Worm (Caenorhabditis elegans) whole organism, young adult: ENCODE measurements around the gene zig-2.

Experiments used
- B0261.1 ChIP-seq: sonication (generic microtip); optimal IDR thresholded peaks from 2 replicates; lab custom pipeline; 2016; ENCODE audit warnings: mild to moderate bottlenecking, missing genetic modification characterization, moderate library complexity, missing compliant biosample characterization
- C06A6.2 ChIP-seq: fragments of 200-800 bp; sonication (Bioruptor generic); conservative IDR thresholded peaks from 2 replicates; pipeline ENCODE4 v1.3.6; 2022; ENCODE audit warnings: missing genetic modification characterization, missing compliant biosample characterization
- F23B12.7 ChIP-seq: sonication (generic microtip); optimal IDR thresholded peaks from 2 replicates; lab custom pipeline; 2017; ENCODE audit warnings: missing genetic modification characterization, mild to moderate bottlenecking, missing compliant biosample characterization, antibody characterized with exemption, moderate library complexity; ENCODE audit not compliant: insufficient read depth
- F39B2.1 ChIP-seq: fragments of 200-800 bp; sonication (Bioruptor generic); IDR thresholded peaks from 2 replicates; pipeline ENCODE4 v1.3.6; 2022; ENCODE audit warnings: missing genetic modification reagents, missing genetic modification characterization, missing compliant biosample characterization
- F49E8.2 ChIP-seq: sonication (generic microtip); optimal IDR thresholded peaks from 3 replicates; lab custom pipeline; 2017; ENCODE audit warnings: missing genetic modification characterization, mild to moderate bottlenecking, missing compliant biosample characterization, antibody characterized with exemption, moderate library complexity; ENCODE audit not compliant: insufficient read depth
- F57C9.4 ChIP-seq: sonication (generic microtip); optimal IDR thresholded peaks from 2 replicates; lab custom pipeline; 2017; ENCODE audit warnings: mild to moderate bottlenecking, missing genetic modification characterization, missing compliant biosample characterization
- K11D2.4 ChIP-seq: fragments of 200-800 bp; sonication (Bioruptor generic); IDR thresholded peaks from 2 replicates; pipeline ENCODE4 v1.3.6; 2022; ENCODE audit warnings: missing genetic modification reagents, missing genetic modification characterization, missing compliant biosample characterization
- K12H6.12 ChIP-seq: fragments of 200-800 bp; sonication (Bioruptor generic); optimal IDR thresholded peaks from 2 replicates; lab custom pipeline; 2018; ENCODE audit warnings: mild to moderate bottlenecking, missing genetic modification characterization, missing compliant biosample characterization
- T26A5.8 ChIP-seq: sonication (generic microtip); optimal IDR thresholded peaks from 2 replicates; lab custom pipeline; 2016; ENCODE audit warnings: missing genetic modification characterization, missing compliant biosample characterization
- Y56A3A.18 ChIP-seq: fragments of 200-800 bp; sonication (Bioruptor generic); IDR thresholded peaks from 2 replicates; pipeline ENCODE4 v1.3.6; 2022; ENCODE audit warnings: missing genetic modification reagents, missing genetic modification characterization, missing compliant biosample characterization
- Y95B8A.8 ChIP-seq: fragments of 200-800 bp; sonication (Bioruptor generic); IDR thresholded peaks from 2 replicates; pipeline ENCODE4 v1.3.6; 2022; ENCODE audit warnings: missing genetic modification reagents, missing genetic modification characterization, missing compliant biosample characterization
- bed-1 ChIP-seq: fragments of 200-800 bp; sonication (Bioruptor generic); IDR thresholded peaks from 2 replicates; pipeline ENCODE4 v1.3.6; 2022; ENCODE audit warnings: missing genetic modification reagents, missing genetic modification characterization, missing compliant biosample characterization
- bed-2 ChIP-seq: fragments of 200-800 bp; sonication (Bioruptor generic); IDR thresholded peaks from 2 replicates; pipeline ENCODE4 v1.3.6; 2022; ENCODE audit warnings: missing genetic modification reagents, missing genetic modification characterization, missing compliant biosample characterization
- ccch-3 ChIP-seq: fragments of 200-800 bp; sonication (Bioruptor generic); optimal IDR thresholded peaks from 2 replicates; lab custom pipeline; 2018; ENCODE audit warnings: mild to moderate bottlenecking, missing genetic modification characterization, missing compliant biosample characterization
- ceh-100 ChIP-seq: fragments of 200-800 bp; sonication (Bioruptor generic); IDR thresholded peaks from 2 replicates; pipeline ENCODE4 v1.3.6; 2022; ENCODE audit warnings: missing genetic modification reagents, missing genetic modification characterization, missing compliant biosample characterization
- ceh-40 ChIP-seq: fragments of 200-800 bp; sonication (Bioruptor generic); IDR thresholded peaks from 2 replicates; pipeline ENCODE4 v1.3.6; 2022; ENCODE audit warnings: missing genetic modification characterization, missing compliant biosample characterization
- ceh-91 ChIP-seq: fragments of 200-800 bp; sonication (Bioruptor generic); IDR thresholded peaks from 2 replicates; pipeline ENCODE4 v1.3.6; 2022; ENCODE audit warnings: missing genetic modification reagents, missing genetic modification characterization, missing compliant biosample characterization
- efl-1 ChIP-seq: fragments of 150-350 bp; optimal IDR thresholded peaks from 2 replicates; lab custom pipeline; 2014; ENCODE audit warnings: missing biosample characterization, missing genetic modification reagents, missing genetic modification characterization
- egl-18 ChIP-seq: fragments of 200-800 bp; sonication (Bioruptor generic); IDR thresholded peaks from 2 replicates; pipeline ENCODE4 v1.3.6; 2022; ENCODE audit warnings: missing genetic modification reagents, missing genetic modification characterization, missing compliant biosample characterization
- egrh-3 ChIP-seq: fragments of 200-800 bp; sonication (Bioruptor generic); IDR thresholded peaks from 2 replicates; pipeline ENCODE4 v1.3.6; 2022; ENCODE audit warnings: missing genetic modification reagents, missing genetic modification characterization, missing compliant biosample characterization
- hlh-12 ChIP-seq: sonication (generic microtip); optimal IDR thresholded peaks from 2 replicates; lab custom pipeline; 2016; ENCODE audit warnings: missing genetic modification characterization, missing compliant biosample characterization
- hmg-20 ChIP-seq: fragments of 200-800 bp; sonication (Bioruptor generic); IDR thresholded peaks from 2 replicates; pipeline ENCODE4 v1.3.6; 2022; ENCODE audit warnings: missing genetic modification reagents, missing genetic modification characterization, missing compliant biosample characterization
- hrde-1 ChIP-seq: sonication (generic microtip); optimal IDR thresholded peaks from 2 replicates; lab custom pipeline; 2016; ENCODE audit warnings: missing genetic modification characterization, mild to moderate bottlenecking, missing compliant biosample characterization, moderate library complexity, missing genotype, missing genetic modification reagents, borderline replicate concordance
- lin-54 ChIP-seq: fragments of 200-800 bp; sonication (Bioruptor generic); optimal IDR thresholded peaks from 2 replicates; lab custom pipeline; 2018; ENCODE audit warnings: mild to moderate bottlenecking, missing genetic modification characterization, missing compliant biosample characterization
- lir-1 ChIP-seq: fragments of 200-800 bp; sonication (Bioruptor generic); conservative IDR thresholded peaks from 2 replicates; pipeline ENCODE4 v1.3.6; 2022; ENCODE audit warnings: missing genetic modification reagents, missing genetic modification characterization, missing compliant biosample characterization
- lsy-27 ChIP-seq: sonication (generic microtip); optimal IDR thresholded peaks from 2 replicates; lab custom pipeline; 2017; ENCODE audit warnings: missing genetic modification characterization, mild to moderate bottlenecking, missing compliant biosample characterization, antibody characterized with exemption, missing genotype, borderline replicate concordance; ENCODE audit not compliant: insufficient read depth
- madf-3 ChIP-seq: fragments of 200-800 bp; sonication (Bioruptor generic); IDR thresholded peaks from 2 replicates; pipeline ENCODE4 v1.3.6; 2022; ENCODE audit warnings: missing genetic modification reagents, missing genetic modification characterization, missing compliant biosample characterization
- madf-8 ChIP-seq: fragments of 200-800 bp; sonication (Bioruptor generic); conservative IDR thresholded peaks from 2 replicates; pipeline ENCODE4 v1.3.6; 2022; ENCODE audit warnings: missing genetic modification reagents, missing genetic modification characterization, missing compliant biosample characterization
- mes-4 ChIP-seq: sonication (generic microtip); optimal IDR thresholded peaks from 2 replicates; lab custom pipeline; 2016; ENCODE audit warnings: missing genotype, missing genetic modification characterization, missing compliant biosample characterization
- nfya-1 ChIP-seq: sonication (generic microtip); optimal IDR thresholded peaks from 2 replicates; lab custom pipeline; 2017; ENCODE audit warnings: antibody characterized with exemption, missing compliant biosample characterization, missing genetic modification characterization, borderline replicate concordance; ENCODE audit not compliant: insufficient read depth
- nfya-2 ChIP-seq: fragments of 200-800 bp; sonication (Bioruptor generic); IDR thresholded peaks from 2 replicates; pipeline ENCODE4 v1.3.6; 2022; ENCODE audit warnings: missing genetic modification reagents, missing genetic modification characterization, missing compliant biosample characterization
- pha-4 ChIP-seq: fragments of 150-350 bp; sonication (generic microtip); optimal IDR thresholded peaks from 2 replicates; lab custom pipeline; 2014; ENCODE audit warnings: missing biosample characterization, missing genetic modification reagents, missing genetic modification characterization
- tbx-9 ChIP-seq: sonication (generic microtip); optimal IDR thresholded peaks from 2 replicates; lab custom pipeline; 2016; ENCODE audit warnings: borderline replicate concordance, missing genetic modification characterization, inconsistent platforms, missing compliant biosample characterization
- xnd-1 ChIP-seq: sonication (generic microtip); optimal IDR thresholded peaks from 2 replicates; lab custom pipeline; 2016; ENCODE audit warnings: missing genotype, missing genetic modification reagents, missing genetic modification characterization, missing compliant biosample characterization
- ztf-25 ChIP-seq: fragments of 200-800 bp; sonication (Bioruptor generic); IDR thresholded peaks from 2 replicates; pipeline ENCODE4 v1.3.6; 2022; ENCODE audit warnings: missing genetic modification reagents, missing genetic modification characterization, missing compliant biosample characterization
- ztf-26 ChIP-seq: sonication (generic microtip); optimal IDR thresholded peaks from 2 replicates; lab custom pipeline; 2017; ENCODE audit warnings: missing genetic modification characterization, missing compliant biosample characterization
- ztf-28 ChIP-seq: fragments of 200-800 bp; sonication (Bioruptor generic); IDR thresholded peaks from 2 replicates; pipeline ENCODE4 v1.3.6; 2022; ENCODE audit warnings: missing genetic modification reagents, missing genetic modification characterization, missing compliant biosample characterization
- ztf-6 ChIP-seq: fragments of 200-800 bp; sonication (Bioruptor generic); IDR thresholded peaks from 2 replicates; pipeline ENCODE4 v1.3.6; 2022; ENCODE audit warnings: missing genetic modification reagents, missing genetic modification characterization, missing compliant biosample characterization

Gene zig-2

ce11 chrX:12315268-12315667 lies 26.0 kb downstream of the zig-2 start, which contains the start of gene xtr-2:
xtr-2 (plus strand) TSS chrX:12315568.
- no peak for TF ChIP-seq egrh-3 (GFP tag; lab: Robert Waterston, UW)
- no peak for TF ChIP-seq ztf-26 (tag; lab: Kevin White, UChicago)
- TF ChIP-seq madf-8 (GFP tag; lab: Robert Waterston, UW), result no peak
- TF ChIP-seq lsy-27 (tag; lab: Kevin White, UChicago), result no peak
- no peak for TF ChIP-seq ceh-40 (GFP tag; lab: Robert Waterston, UW)
- no peak for TF ChIP-seq ccch-3
- no peak for TF ChIP-seq egl-18 (GFP tag; lab: Robert Waterston, UW)
- no peak for TF ChIP-seq F57C9.4 (tag; lab: Kevin White, UChicago)
- TF ChIP-seq ztf-28 (GFP tag; lab: Robert Waterston, UW), result no peak
- TF ChIP-seq C06A6.2 (GFP tag; lab: Robert Waterston, UW), result no peak
- no peak for TF ChIP-seq ztf-25
- TF ChIP-seq tbx-9 (tag; lab: Kevin White, UChicago), result no peak
- TF ChIP-seq ceh-100 (GFP tag; lab: Robert Waterston, UW), result no peak
- no peak for TF ChIP-seq nfya-2 (GFP tag; lab: Robert Waterston, UW)
- no peak for TF ChIP-seq K12H6.12 (tag; lab: Kevin White, UChicago)
- TF ChIP-seq ztf-6 (GFP tag; lab: Robert Waterston, UW), result no peak
- no peak for TF ChIP-seq B0261.1
- TF ChIP-seq xnd-1, result no peak
- no peak for TF ChIP-seq madf-3 (GFP tag; lab: Robert Waterston, UW)
- no peak for TF ChIP-seq T26A5.8 (tag; lab: Kevin White, UChicago)

- TF ChIP-seq F49E8.2 (tag; lab: Kevin White, UChicago), result no peak
- no peak for TF ChIP-seq Y95B8A.8 (GFP tag; lab: Robert Waterston, UW)
- TF ChIP-seq nfya-1 (tag; lab: Kevin White, UChicago), result no peak
- no peak for TF ChIP-seq mes-4
- no peak for TF ChIP-seq F23B12.7 (tag; lab: Kevin White, UChicago)
- TF ChIP-seq T26A5.8 (tag; lab: Kevin White, UChicago), result no peak
- no peak for TF ChIP-seq ceh-91 (GFP tag; lab: Robert Waterston, UW)
- no peak for TF ChIP-seq hlh-12
- no peak for TF ChIP-seq efl-1
- TF ChIP-seq Y56A3A.18 (GFP tag; lab: Robert Waterston, UW), result no peak
- TF ChIP-seq ztf-26 (tag; lab: Kevin White, UChicago), result no peak
- TF ChIP-seq bed-1 (GFP tag; lab: Robert Waterston, UW), result no peak
- TF ChIP-seq pha-4, result no peak
- no peak for TF ChIP-seq hrde-1
- no peak for TF ChIP-seq lin-54
- TF ChIP-seq, all 124 proteins: peak for 0
These were observed 26.8 kb downstream of the zig-2 start for ce11 chrX:12314395-12314794.

DNA sequence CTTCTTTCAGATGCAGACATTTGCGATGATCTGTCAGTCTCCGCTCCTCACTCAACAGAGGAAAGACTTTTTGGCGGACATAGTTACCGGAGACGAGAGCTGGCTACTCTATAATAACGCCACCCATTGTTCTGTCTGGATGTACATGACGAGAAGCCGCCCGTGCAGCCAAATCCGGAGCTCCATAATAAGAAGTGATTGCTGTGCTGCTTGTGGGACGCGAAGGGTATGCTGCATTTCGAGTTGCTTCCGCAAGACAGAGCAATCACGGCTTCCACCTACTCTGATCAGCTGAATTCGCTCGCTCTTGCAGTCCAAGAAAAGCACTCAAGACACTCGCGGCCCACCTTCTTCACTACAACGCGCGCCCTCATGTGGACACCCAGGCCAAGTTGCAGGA lies 27.5 kb downstream of the zig-2 start:
- TF ChIP-seq bed-2 (GFP tag; lab: Robert Waterston, UW), result peak; percentile 59; the same call in 1 of the 2 replicates
- no peak for TF ChIP-seq F39B2.1
- no peak for TF ChIP-seq hmg-20
- peak; percentile 52; the same call in 1 of the 2 replicates for TF ChIP-seq K11D2.4 (GFP tag; lab: Robert Waterston, UW)
- no peak for TF ChIP-seq xnd-1
- peak; percentile 57; the same call in 1 of the 2 replicates for TF ChIP-seq lir-1 (GFP tag; lab: Robert Waterston, UW)
- TF ChIP-seq, all 124 proteins: peak for 3
